Worm (Caenorhabditis elegans) whole organism, dauer: ENCODE data around the gene fbxa-157.
"Not testable (repeated sequence)": the region's sequence is repeated elsewhere in the genome, so short reads cannot be mapped to it uniquely, and the experiment has no call there.

Source experiments
- unc-62 ChIP-seq: sonication (generic microtip); optimal IDR thresholded peaks from 2 replicates; lab custom pipeline; 2017; ENCODE audit warnings: missing biosample characterization, missing genetic modification reagents, missing genetic modification characterization

The fbxa-157 gene

ce11 chrV:17899503-17899902 lies at the start of gene fbxa-157:
fbxa-157 (plus strand) TSS chrV:17899803.
- TF ChIP-seq unc-62 (GFP tag; lab: Kevin White, UChicago): no peak

ce11 chrV:17855889-17856288 lies 43.7 kb upstream of the fbxa-157 start, which contains the start of gene tcc-1:
tcc-1 (minus strand) TSS chrV:17855989.
- TF ChIP-seq unc-62 (GFP tag; lab: Kevin White, UChicago): no peak

ce11 chrV:17857901-17858300 lies 41.7 kb upstream of the fbxa-157 start:
- TF ChIP-seq unc-62 (GFP tag; lab: Kevin White, UChicago): no peak

ce11 chrV:17859065-17859464 lies 40.5 kb upstream of the fbxa-157 start:
- TF ChIP-seq unc-62 (GFP tag; lab: Kevin White, UChicago): no peak

ce11 chrV:17859519-17859918 lies 40.1 kb upstream of the fbxa-157 start:
- no peak for TF ChIP-seq unc-62 (GFP tag; lab: Kevin White, UChicago)

ce11 chrV:17865309-17865708 lies 34.3 kb upstream of the fbxa-157 start, which contains the start of gene Y59A8A.8:
Y59A8A.8 (plus strand) TSS chrV:17865609.
- TF ChIP-seq unc-62 (GFP tag; lab: Kevin White, UChicago): not testable (repeated sequence)

- TF ChIP-seq unc-62 (GFP tag; lab: Kevin White, UChicago): no peak
These were observed 29.0 kb upstream of the fbxa-157 start, which contains the start of gene csn-1 for ce11 chrV:17870569-17870968. csn-1 (minus strand) TSS chrV:17870651.

ce11 chrV:17871049-17871448 lies 28.6 kb upstream of the fbxa-157 start, which contains the start of gene phf-14:
phf-14 (plus strand) TSS chrV:17871393.
- TF ChIP-seq unc-62 (GFP tag; lab: Kevin White, UChicago): no peak

- TF ChIP-seq unc-62 (GFP tag; lab: Kevin White, UChicago): no peak
These were observed 10.7 kb upstream of the fbxa-157 start, which contains the start of gene C06H5.6 for ce11 chrV:17888939-17889338. C06H5.6 (minus strand) TSS chrV:17888984.

ce11 chrV:17891317-17891716 lies 8.3 kb upstream of the fbxa-157 start:
- TF ChIP-seq unc-62 (GFP tag; lab: Kevin White, UChicago): no peak

ce11 chrV:17893959-17894358 lies 5.6 kb upstream of the fbxa-157 start, which contains the start of gene C06H5.11:
C06H5.11 (minus strand) TSS chrV:17894059.
- TF ChIP-seq unc-62 (GFP tag; lab: Kevin White, UChicago): not testable (repeated sequence)

ce11 chrV:17894485-17894884 lies 5.1 kb upstream of the fbxa-157 start, which contains the start of gene C06H5.12:
C06H5.12 (plus strand) TSS chrV:17894785.
- not testable (repeated sequence) for TF ChIP-seq unc-62 (GFP tag; lab: Kevin White, UChicago)

ce11 chrV:17896736-17897353 lies 2.8 kb upstream of the fbxa-157 start, which contains the start of gene fbxa-156:
fbxa-156 (minus strand) TSS chrV:17896786.
- no peak for TF ChIP-seq unc-62 (GFP tag; lab: Kevin White, UChicago)

ce11 chrV:17897646-17898045 lies 2.0 kb upstream of the fbxa-157 start, which contains the start of gene C06H5.13:
C06H5.13 (minus strand) TSS chrV:17897746.
- TF ChIP-seq unc-62 (GFP tag; lab: Kevin White, UChicago): not testable (repeated sequence)

- not testable (repeated sequence) for TF ChIP-seq unc-62 (GFP tag; lab: Kevin White, UChicago)
These were observed 4.2 kb downstream of the fbxa-157 start, which contains the start of gene C06H5.14 for ce11 chrV:17903829-17904228. C06H5.14 (plus strand) TSS chrV:17904129.

- TF ChIP-seq unc-62 (GFP tag; lab: Kevin White, UChicago): no peak
These were observed 6.2 kb downstream of the fbxa-157 start for ce11 chrV:17905765-17906164.

ce11 chrV:17910019-17910418 lies 10.4 kb downstream of the fbxa-157 start, which contains the start of gene dcar-1:
dcar-1 (plus strand) TSS chrV:17910319.
- TF ChIP-seq unc-62 (GFP tag; lab: Kevin White, UChicago): no peak
